Fruit fly (Drosophila melanogaster): ENCODE measurements around the gene CG8097.

CG8097 gene

DNA sequence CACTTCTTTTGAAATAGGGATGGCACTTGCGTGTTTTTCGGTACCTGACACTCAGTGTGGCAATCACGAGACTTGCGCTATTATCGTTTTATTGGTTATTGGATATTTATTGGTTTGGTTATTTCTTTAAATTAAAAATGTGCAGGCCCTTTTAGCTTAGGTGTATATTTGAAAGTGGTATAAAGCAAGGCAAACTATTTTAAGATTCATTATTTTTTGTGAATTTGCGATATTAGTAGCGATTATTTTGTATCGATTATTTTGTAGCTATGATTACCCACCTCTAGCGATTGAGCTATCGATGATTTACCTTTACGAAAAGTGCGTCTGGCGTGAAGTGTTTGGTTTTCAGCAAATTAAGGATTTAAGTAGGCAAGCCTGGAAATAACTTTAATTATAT is at the start of gene CG8097, which contains the start of gene CG9215:
Gene CG8097, plus strand, starts transcription at position 307 of the 400 bp plus-strand sequence.
Gene CG9215, minus strand, starts transcription at position 22 of the 400 bp plus-strand sequence.
- TF ChIP-seq CG17801 (GFP tag; optimal IDR thresholded peaks at IDR 0.05; ENCODE audit: partially characterized antibody) = peak; percentile 60

- no peak for TF ChIP-seq CG17801 (GFP tag; optimal IDR thresholded peaks at IDR 0.05; ENCODE audit: partially characterized antibody)
Measured at dm6 chrX:15539856-15540488, 43.0 kb upstream of the CG8097 start.

DNA sequence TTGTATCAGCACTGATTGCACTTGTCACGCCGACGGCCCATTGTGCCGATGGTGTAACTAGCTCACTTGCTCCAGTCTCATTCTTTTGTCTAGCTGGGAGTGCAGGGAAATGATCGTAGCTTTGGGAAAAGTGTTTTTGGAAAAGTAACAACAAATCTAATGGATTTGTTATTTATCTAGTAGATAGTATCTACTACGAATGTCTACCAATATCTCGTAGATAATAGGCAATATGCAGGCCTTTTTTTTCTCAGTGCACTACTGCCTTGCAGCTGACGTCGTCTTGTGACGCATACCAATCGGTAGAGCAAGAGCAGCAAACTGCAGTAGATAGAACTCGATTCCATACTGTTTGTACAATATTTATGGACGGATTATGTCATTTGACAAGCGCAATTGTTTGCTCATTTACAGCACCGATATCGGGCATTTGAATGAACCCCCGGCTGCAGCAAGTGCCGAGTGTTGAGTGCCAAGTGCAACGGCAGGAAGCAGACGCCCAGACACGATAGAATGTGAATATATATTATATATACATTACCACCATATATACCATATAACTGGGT is 39.4 kb upstream of the CG8097 start:
- TF ChIP-seq CG17801 (GFP tag; optimal IDR thresholded peaks at IDR 0.05; ENCODE audit: partially characterized antibody) = no peak

- no peak for TF ChIP-seq CG17801 (GFP tag; optimal IDR thresholded peaks at IDR 0.05; ENCODE audit: partially characterized antibody)
Measured at dm6 chrX:15545467-15546197, 37.3 kb upstream of the CG8097 start.

- no peak for TF ChIP-seq CG17801 (GFP tag; optimal IDR thresholded peaks at IDR 0.05; ENCODE audit: partially characterized antibody)
Measured at dm6 chrX:15549055-15549454, 33.9 kb upstream of the CG8097 start.

dm6 chrX:15552472-15552888 is 30.5 kb upstream of the CG8097 start:
- no peak for TF ChIP-seq CG17801 (GFP tag; optimal IDR thresholded peaks at IDR 0.05; ENCODE audit: partially characterized antibody)

- peak; percentile 87 for TF ChIP-seq CG17801 (GFP tag; optimal IDR thresholded peaks at IDR 0.05; ENCODE audit: partially characterized antibody)
Measured at dm6 chrX:15554256-15554678, 28.7 kb upstream of the CG8097 start, which contains the start of gene Ac13E. TSS of gene Ac13E (minus strand) at chrX:15554278.

DNA sequence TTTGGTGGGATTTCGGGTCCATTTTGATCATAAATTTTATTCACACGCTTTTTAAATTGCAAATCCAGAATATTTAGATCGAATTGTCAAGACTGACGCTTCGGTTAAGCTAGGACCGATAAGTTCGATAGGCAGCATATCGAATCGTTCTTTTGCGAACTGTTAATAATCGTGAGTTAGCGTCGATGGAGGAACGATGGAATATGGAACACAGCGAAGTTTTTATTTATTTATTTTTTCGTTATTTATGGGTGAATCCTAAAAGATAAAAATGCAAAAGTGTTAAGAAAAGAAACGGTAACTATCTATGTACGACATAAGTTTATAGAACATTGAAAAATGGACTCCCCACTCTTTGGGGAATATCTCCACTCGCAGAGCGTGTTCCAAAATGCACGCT is 27.0 kb upstream of the CG8097 start, which contains the start of gene CG42300:
Gene CG42300, minus strand, starts transcription at position 101 of the 400 bp plus-strand sequence.
- TF ChIP-seq CG17801 (GFP tag; optimal IDR thresholded peaks at IDR 0.05; ENCODE audit: partially characterized antibody) = no peak

DNA sequence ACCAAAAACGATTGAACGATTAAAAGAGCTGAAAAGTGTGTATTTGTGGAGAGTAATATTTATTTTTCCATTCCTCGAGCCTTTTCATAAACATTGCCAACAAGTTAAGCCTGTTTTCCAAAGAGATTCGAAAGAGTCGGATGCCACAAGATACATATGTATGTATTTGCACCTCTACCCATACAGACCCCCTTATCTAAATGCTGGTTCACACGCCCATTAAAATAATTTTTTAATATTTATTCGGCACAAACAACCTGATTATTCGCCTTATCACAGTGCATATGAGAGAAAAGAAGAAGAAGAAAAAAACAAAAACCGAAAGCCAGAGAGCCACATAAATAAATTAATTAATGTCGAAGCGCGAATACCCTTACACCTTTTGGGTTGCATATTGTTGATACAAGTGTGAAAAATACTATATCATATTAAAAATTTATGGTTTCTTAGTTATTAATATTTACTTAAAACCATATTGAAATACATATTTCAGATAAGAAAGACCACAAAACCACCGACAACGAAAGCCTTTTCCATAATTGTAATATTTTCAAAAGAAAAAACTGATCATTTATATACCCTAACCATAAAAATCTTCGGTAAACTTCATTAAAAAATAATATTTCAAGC is 14.5 kb upstream of the CG8097 start:
- TF ChIP-seq CG17801 (GFP tag; optimal IDR thresholded peaks at IDR 0.05; ENCODE audit: partially characterized antibody) = peak; percentile 21

DNA sequence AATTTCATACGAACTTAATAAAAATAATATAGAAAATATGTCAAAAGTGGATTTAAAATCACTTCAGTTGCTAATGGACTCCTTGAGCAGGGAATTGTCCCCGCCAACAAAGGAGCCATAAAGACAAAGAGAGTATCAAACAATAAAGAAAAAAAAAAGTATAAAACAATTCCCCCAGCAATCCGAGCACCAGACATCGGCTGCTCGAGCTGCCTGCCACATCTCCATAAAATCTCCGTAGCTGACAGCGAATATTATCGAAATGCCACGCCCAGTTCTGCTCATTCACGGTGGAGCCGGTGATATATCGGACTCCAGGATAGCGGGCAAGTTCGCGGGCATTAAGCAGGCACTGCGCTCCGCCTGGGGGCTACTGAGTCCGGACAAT is 14.0 kb upstream of the CG8097 start, which contains the start of gene CG7860:
Gene CG7860, plus strand, starts transcription at position 11 of the 388 bp plus-strand sequence.
- TF ChIP-seq CG17801 (GFP tag; optimal IDR thresholded peaks at IDR 0.05; ENCODE audit: partially characterized antibody) = no peak

DNA sequence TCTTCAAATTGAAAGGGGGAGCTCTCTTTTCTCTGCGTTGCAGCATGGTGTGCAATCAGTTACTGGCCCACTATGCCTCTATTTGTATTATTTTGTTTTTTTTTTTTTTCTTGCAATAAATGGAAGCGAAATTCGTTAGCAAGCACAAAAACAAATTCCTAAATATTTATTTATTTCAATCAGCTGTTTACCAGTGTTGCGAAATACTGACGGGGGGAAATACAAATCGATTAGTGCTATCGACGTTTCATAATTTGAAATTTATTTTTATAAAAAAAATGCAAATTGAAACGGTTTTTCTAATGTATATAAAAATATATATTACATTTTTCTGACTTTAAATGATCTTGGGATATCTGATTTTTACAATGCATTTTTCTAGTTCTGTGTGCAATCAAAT is 11.0 kb upstream of the CG8097 start, which contains the start of gene CG15643:
Gene CG15643, minus strand, starts transcription at position 211 of the 400 bp plus-strand sequence.
- no peak for TF ChIP-seq CG17801 (GFP tag; optimal IDR thresholded peaks at IDR 0.05; ENCODE audit: partially characterized antibody)

dm6 chrX:15574384-15574783 is 8.6 kb upstream of the CG8097 start, which contains the start of gene CG9213:
TSS of gene CG9213 (minus strand) at chrX:15574535.
- TF ChIP-seq CG17801 (GFP tag; optimal IDR thresholded peaks at IDR 0.05; ENCODE audit: partially characterized antibody) = no peak

DNA sequence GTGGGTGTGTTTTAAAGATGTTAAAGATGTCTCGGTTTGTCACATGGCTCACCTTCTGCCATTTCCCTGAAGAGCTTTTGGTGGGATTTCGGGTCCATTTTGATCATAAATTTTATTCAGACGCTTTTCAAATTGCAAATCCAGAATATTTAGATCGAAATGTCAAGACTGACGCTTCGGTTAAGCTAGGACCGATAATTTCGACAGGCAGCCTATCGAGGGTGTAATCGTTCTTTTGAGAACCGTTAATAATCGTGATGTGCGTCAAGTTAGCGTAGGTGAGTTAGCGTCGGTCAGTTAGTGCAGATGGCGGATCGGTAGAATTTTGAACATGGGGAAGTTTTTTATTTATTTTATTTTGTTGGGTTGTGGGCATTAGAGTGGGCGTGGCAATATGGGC is 7.4 kb upstream of the CG8097 start, which contains the start of gene CG42299:
Gene CG42299, minus strand, starts transcription at position 127 of the 400 bp plus-strand sequence.
- TF ChIP-seq CG17801 (GFP tag; optimal IDR thresholded peaks at IDR 0.05; ENCODE audit: partially characterized antibody) = no peak

DNA sequence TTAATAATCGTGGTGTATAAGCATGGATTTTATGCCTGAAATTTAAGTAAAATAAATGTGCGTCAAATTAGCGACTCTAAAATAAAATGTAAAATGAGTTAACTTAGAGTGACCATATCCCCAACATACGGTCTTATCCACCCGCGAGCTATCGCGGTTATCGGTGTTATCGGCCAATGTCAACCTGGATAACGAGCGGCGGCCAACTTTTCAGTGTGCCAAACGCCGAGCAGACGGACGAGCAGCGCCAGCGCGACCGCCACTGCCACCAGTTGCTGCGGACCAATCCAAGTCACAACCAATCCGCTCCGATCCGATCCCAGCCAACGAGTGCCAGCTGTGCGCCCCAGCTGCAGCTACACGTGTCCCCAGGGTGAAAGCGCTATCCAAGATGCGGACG is 4.9 kb upstream of the CG8097 start, which contains the start of the genes cerv and CG7872:
Gene cerv, minus strand, starts transcription at position 129 of the 400 bp plus-strand sequence.
Gene CG7872, plus strand, starts transcription at position 163 of the 400 bp plus-strand sequence.
- peak; percentile 42 for TF ChIP-seq CG17801 (GFP tag; optimal IDR thresholded peaks at IDR 0.05; ENCODE audit: partially characterized antibody)

- TF ChIP-seq CG17801 (GFP tag; optimal IDR thresholded peaks at IDR 0.05; ENCODE audit: partially characterized antibody) = peak; percentile 79
Measured at dm6 chrX:15579579-15579978, 3.4 kb upstream of the CG8097 start.

Measured in ovary, adult (tissue).